Fruit fly (Drosophila melanogaster): ENCODE results near the gene CG34258.

The CG34258 gene

dm6 chr3L:19968725-19969598 lies 17.2 kb upstream of the CG34258 start:
- TF ChIP-seq h (optimal IDR thresholded peaks at IDR 0.05), result no peak
- no peak for TF ChIP-seq ttk (optimal IDR thresholded peaks at IDR 0.05)
- no peak for TF ChIP-seq insv (optimal IDR thresholded peaks at IDR 0.05)
- TF ChIP-seq psq (optimal IDR thresholded peaks at IDR 0.05), result no peak
- no peak for TF ChIP-seq Myc (optimal IDR thresholded peaks at IDR 0.05)
- no peak for TF ChIP-seq Sin3A (optimal IDR thresholded peaks at IDR 0.05)

dm6 chr3L:19961805-19962204 lies 10.0 kb upstream of the CG34258 start:
- no peak for TF ChIP-seq Sin3A (optimal IDR thresholded peaks at IDR 0.05)
- no peak for TF ChIP-seq Myc (optimal IDR thresholded peaks at IDR 0.05)
- TF ChIP-seq h (optimal IDR thresholded peaks at IDR 0.05), result no peak
- no peak for TF ChIP-seq insv (optimal IDR thresholded peaks at IDR 0.05)
- no peak for TF ChIP-seq ttk (optimal IDR thresholded peaks at IDR 0.05)
- no peak for TF ChIP-seq psq (optimal IDR thresholded peaks at IDR 0.05)

dm6 chr3L:19955699-19956098 lies 3.9 kb upstream of the CG34258 start, which contains the start of gene CG42263:
TSS of gene CG42263 (minus strand) at chr3L:19955799.
- TF ChIP-seq Sin3A (optimal IDR thresholded peaks at IDR 0.05) (no peak), insv (optimal IDR thresholded peaks at IDR 0.05) (no peak), Myc (optimal IDR thresholded peaks at IDR 0.05) (no peak), psq (optimal IDR thresholded peaks at IDR 0.05) (no peak), ttk (optimal IDR thresholded peaks at IDR 0.05) (no peak), h (optimal IDR thresholded peaks at IDR 0.05) (no peak)

- TF ChIP-seq psq (optimal IDR thresholded peaks at IDR 0.05) (no peak), h (optimal IDR thresholded peaks at IDR 0.05) (no peak), Myc (optimal IDR thresholded peaks at IDR 0.05) (no peak), ttk (optimal IDR thresholded peaks at IDR 0.05) (no peak), insv (optimal IDR thresholded peaks at IDR 0.05) (no peak), Sin3A (optimal IDR thresholded peaks at IDR 0.05) (no peak)
Measured at dm6 chr3L:19954426-19954825, 2.7 kb upstream of the CG34258 start, which contains the start of gene CG42654. TSS of gene CG42654 (minus strand) at chr3L:19954526.

dm6 chr3L:19953612-19954011 lies 1.8 kb upstream of the CG34258 start, which contains the start of gene CG42655:
TSS of gene CG42655 (minus strand) at chr3L:19953712.
- TF ChIP-seq ttk (optimal IDR thresholded peaks at IDR 0.05) (no peak), Sin3A (optimal IDR thresholded peaks at IDR 0.05) (no peak), psq (optimal IDR thresholded peaks at IDR 0.05) (no peak), Myc (optimal IDR thresholded peaks at IDR 0.05) (no peak), insv (optimal IDR thresholded peaks at IDR 0.05) (no peak), h (optimal IDR thresholded peaks at IDR 0.05) (no peak)

dm6 chr3L:19952690-19953089 lies 922 bp upstream of the CG34258 start, which contains the start of gene CG33710:
TSS of gene CG33710 (minus strand) at chr3L:19952790.
- TF ChIP-seq h (optimal IDR thresholded peaks at IDR 0.05), result no peak
- TF ChIP-seq Myc (optimal IDR thresholded peaks at IDR 0.05), result no peak

dm6 chr3L:19951035-19951434 lies 733 bp downstream of the CG34258 start, which contains the start of gene CG32219:
TSS of gene CG32219 (minus strand) at chr3L:19951135.
- TF ChIP-seq psq (optimal IDR thresholded peaks at IDR 0.05) (no peak), h (optimal IDR thresholded peaks at IDR 0.05) (no peak), Sin3A (optimal IDR thresholded peaks at IDR 0.05) (no peak), insv (optimal IDR thresholded peaks at IDR 0.05) (no peak), Myc (optimal IDR thresholded peaks at IDR 0.05) (no peak), ttk (optimal IDR thresholded peaks at IDR 0.05) (no peak)

dm6 chr3L:19945469-19945868 lies 6.3 kb downstream of the CG34258 start:
- TF ChIP-seq Sin3A (optimal IDR thresholded peaks at IDR 0.05), result no peak

dm6 chr3L:19941162-19941561 lies 10.6 kb downstream of the CG34258 start:
- TF ChIP-seq Myc (optimal IDR thresholded peaks at IDR 0.05) (no peak), psq (optimal IDR thresholded peaks at IDR 0.05) (no peak), ttk (optimal IDR thresholded peaks at IDR 0.05) (no peak), Sin3A (optimal IDR thresholded peaks at IDR 0.05) (no peak), insv (optimal IDR thresholded peaks at IDR 0.05) (no peak), h (optimal IDR thresholded peaks at IDR 0.05) (no peak)

DNA sequence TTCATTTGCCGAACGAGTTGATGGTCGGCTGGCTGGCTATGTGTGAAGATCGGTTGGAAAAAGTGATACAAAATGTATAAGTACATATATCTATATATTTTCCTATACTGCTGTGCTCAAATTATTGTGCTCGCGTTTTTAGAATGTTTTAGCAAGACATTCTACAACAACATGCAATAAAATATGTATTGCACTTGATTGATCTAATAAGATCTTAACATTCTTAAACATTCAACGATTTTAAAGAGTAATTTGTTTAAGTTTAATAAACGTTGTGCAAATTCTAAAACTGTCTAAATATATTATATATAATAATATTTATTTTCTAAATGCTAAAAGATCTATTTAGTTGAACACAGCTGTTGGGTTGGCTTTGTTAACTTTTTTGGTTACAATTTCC lies 11.4 kb downstream of the CG34258 start:
- TF ChIP-seq ttk (optimal IDR thresholded peaks at IDR 0.05) (no peak), psq (optimal IDR thresholded peaks at IDR 0.05) (no peak), Sin3A (optimal IDR thresholded peaks at IDR 0.05) (no peak), h (optimal IDR thresholded peaks at IDR 0.05) (no peak), Myc (optimal IDR thresholded peaks at IDR 0.05) (no peak), insv (optimal IDR thresholded peaks at IDR 0.05) (no peak)

DNA sequence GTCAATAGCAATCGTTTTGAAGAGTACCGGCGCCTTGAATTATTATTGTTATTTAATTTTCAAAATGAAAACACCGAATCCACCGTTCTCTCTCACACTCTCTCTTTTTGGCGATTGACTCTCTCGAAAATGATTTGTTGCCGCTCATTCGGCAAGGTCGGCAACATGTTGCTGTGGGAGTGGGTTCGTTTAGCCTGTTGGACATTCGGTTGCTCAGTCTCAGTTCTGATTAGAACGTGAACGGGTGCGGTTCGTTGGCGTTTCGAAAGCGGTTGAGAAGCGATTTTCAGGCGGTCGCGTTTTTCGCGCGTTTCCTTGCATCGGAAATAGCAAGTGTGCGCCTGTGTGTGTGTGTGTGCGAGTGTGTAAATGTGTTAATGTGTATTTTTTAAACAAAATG lies 12.7 kb downstream of the CG34258 start, which contains the start of gene Ac76E:
Gene Ac76E, plus strand, starts transcription at position 264 of the 400 bp plus-strand sequence.
- TF ChIP-seq Myc (optimal IDR thresholded peaks at IDR 0.05) (no peak), psq (optimal IDR thresholded peaks at IDR 0.05) (no peak), h (optimal IDR thresholded peaks at IDR 0.05) (no peak), Sin3A (optimal IDR thresholded peaks at IDR 0.05) (no peak), ttk (optimal IDR thresholded peaks at IDR 0.05) (no peak), insv (optimal IDR thresholded peaks at IDR 0.05) (no peak)

dm6 chr3L:19932917-19933316 lies 18.9 kb downstream of the CG34258 start:
- no peak for TF ChIP-seq insv (optimal IDR thresholded peaks at IDR 0.05)
- no peak for TF ChIP-seq ttk (optimal IDR thresholded peaks at IDR 0.05)
- no peak for TF ChIP-seq psq (optimal IDR thresholded peaks at IDR 0.05)
- no peak for TF ChIP-seq h (optimal IDR thresholded peaks at IDR 0.05)
- no peak for TF ChIP-seq Sin3A (optimal IDR thresholded peaks at IDR 0.05)
- TF ChIP-seq Myc (optimal IDR thresholded peaks at IDR 0.05), result no peak

dm6 chr3L:19931391-19931790 lies 20.4 kb downstream of the CG34258 start, which contains the start of gene CG46462:
TSS of gene CG46462 (plus strand) at chr3L:19931691.
- TF ChIP-seq psq (optimal IDR thresholded peaks at IDR 0.05) (no peak), Myc (optimal IDR thresholded peaks at IDR 0.05) (no peak), ttk (optimal IDR thresholded peaks at IDR 0.05) (no peak), h (optimal IDR thresholded peaks at IDR 0.05) (no peak), insv (optimal IDR thresholded peaks at IDR 0.05) (no peak), Sin3A (optimal IDR thresholded peaks at IDR 0.05) (no peak)
